Fruit fly (Drosophila melanogaster) whole organism, embryonic: Measurements from ENCODE around the gene CG12182.

ENCODE experiments used
- CG10209 ChIP-seq: fragments of 200-800 bp; sonication (Bioruptor generic); optimal IDR thresholded peaks from 3 replicates; lab custom pipeline; 2017; ENCODE audit warnings: missing biosample characterization, mild to moderate bottlenecking, missing genetic modification characterization, missing genetic modification reagents
- CG10462 ChIP-seq: fragments of 200-800 bp; sonication (Bioruptor generic); optimal IDR thresholded peaks from 2 replicates; lab custom pipeline; 2016; ENCODE audit warnings: missing biosample characterization, missing genetic modification characterization
- CG11093 ChIP-seq: fragments of 200-800 bp; sonication (Bioruptor generic); IDR thresholded peaks from 3 replicates; pipeline ENCODE4 v1.3.6; 2022; ENCODE audit warnings: missing biosample characterization, missing genetic modification characterization
- CG14860 ChIP-seq: fragments of 200-800 bp; sonication (Bioruptor generic); IDR thresholded peaks from 3 replicates; pipeline ENCODE4 v1.3.6; 2022; ENCODE audit warnings: missing biosample characterization, missing genetic modification characterization; ENCODE audit not compliant: partially characterized antibody
- CG5245 ChIP-seq: fragments of 200-800 bp; sonication (Bioruptor generic); optimal IDR thresholded peaks from 3 replicates; lab custom pipeline; 2016; ENCODE audit warnings: missing biosample characterization, missing genetic modification characterization
- E2f2 ChIP-seq: fragments of 200-800 bp; sonication (Bioruptor generic); IDR thresholded peaks from 2 replicates; pipeline ENCODE4 v1.3.6; 2022; ENCODE audit warnings: missing biosample characterization, missing genetic modification characterization
- HLHmδ ChIP-seq: fragments of 200-800 bp; sonication (Bioruptor generic); optimal IDR thresholded peaks from 2 replicates; lab custom pipeline; 2018; ENCODE audit warnings: missing biosample characterization, mild to moderate bottlenecking, missing genetic modification characterization, moderate library complexity
- Lhr ChIP-seq: fragments of 200-800 bp; sonication (Bioruptor generic); optimal IDR thresholded peaks from 3 replicates; lab custom pipeline; 2017; ENCODE audit warnings: mild to moderate bottlenecking, missing biosample characterization, missing genetic modification reagents, missing genetic modification characterization
- Ravus ChIP-seq: fragments of 200-800 bp; sonication (Bioruptor generic); IDR thresholded peaks from 2 replicates; pipeline ENCODE4 v1.3.6; 2022; ENCODE audit warnings: missing biosample characterization, missing genetic modification characterization
- ci ChIP-seq: fragments of 200-800 bp; sonication (Bioruptor generic); IDR thresholded peaks from 3 replicates; pipeline ENCODE4 v1.3.6; 2022; ENCODE audit warnings: missing biosample characterization, missing genetic modification characterization
- danr ChIP-seq: fragments of 200-800 bp; sonication (Bioruptor generic); IDR thresholded peaks from 2 replicates; pipeline ENCODE4 v1.3.6; 2022; ENCODE audit warnings: missing biosample characterization, missing genetic modification characterization
- ind ChIP-seq: fragments of 200-800 bp; sonication (Bioruptor generic); optimal IDR thresholded peaks from 3 replicates; lab custom pipeline; 2016; ENCODE audit warnings: missing biosample characterization, missing genetic modification characterization
- tio ChIP-seq: fragments of 200-800 bp; sonication (Bioruptor generic); optimal IDR thresholded peaks from 2 replicates; lab custom pipeline; 2017; ENCODE audit warnings: missing biosample characterization, missing genetic modification characterization, inconsistent platforms

- peak; percentile 66 for TF ChIP-seq CG14860 (GFP tag; lab: Robert Waterston, UW)
- TF ChIP-seq danr (GFP tag; lab: Robert Waterston, UW): no peak
- TF ChIP-seq CG10209 (GFP tag; lab: Kevin White, UChicago): peak; percentile 17
- TF ChIP-seq ind (GFP tag; lab: Kevin White, UChicago): peak; percentile 53
- no peak for TF ChIP-seq HLHmδ (GFP tag; lab: Kevin White, UChicago)
- TF ChIP-seq CG11093 (GFP tag; lab: Robert Waterston, UW): no peak
- peak; percentile 26 for TF ChIP-seq CG5245
- peak; percentile 25 for TF ChIP-seq CG10462 (GFP tag; lab: Kevin White, UChicago)
- TF ChIP-seq ci (GFP tag; lab: Robert Waterston, UW): peak; percentile 55; the same call in 1 of the 3 replicates
- peak; percentile 38 for TF ChIP-seq Lhr (GFP tag; lab: Kevin White, UChicago)
- TF ChIP-seq Ravus (GFP tag; lab: Robert Waterston, UW): no peak
- peak; percentile 82 for TF ChIP-seq E2f2
- TF ChIP-seq tio (GFP tag; lab: Kevin White, UChicago): no peak
These were observed 32.0 kb upstream of the CG12182 start, which contains the start of the genes CG42245 and MEP-1 for dm6 chr3L:2631406-2631805.
